Worm (Caenorhabditis elegans): ENCODE results near the gene grl-24.

DNA sequence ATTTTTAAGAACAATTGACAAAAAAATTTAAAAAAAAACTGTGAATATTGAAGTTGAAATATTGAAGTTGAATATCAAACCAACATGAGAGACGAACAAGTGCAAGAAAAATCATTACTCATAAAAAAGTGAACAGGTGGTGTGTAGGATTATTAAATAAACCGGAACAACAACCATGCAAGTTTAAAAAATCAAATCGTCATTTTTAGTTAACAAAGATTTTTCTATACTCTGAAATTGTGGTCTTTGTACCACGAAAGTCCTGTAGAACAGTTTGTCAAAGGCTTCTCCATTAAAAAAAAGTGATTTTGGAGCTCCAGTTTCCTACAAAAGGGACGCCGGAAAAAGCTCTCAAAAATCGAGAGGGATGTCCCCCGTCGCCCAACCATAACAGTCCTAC lies 35.6 kb downstream of the grl-24 start, which contains the start of gene C06A12.19:
- TF ChIP-seq pha-4 (tag; optimal IDR thresholded peaks at IDR 0.05) (no peak), nhr-11 (tag; optimal IDR thresholded peaks at IDR 0.05) (no peak), snpc-4 (tag; optimal IDR thresholded peaks at IDR 0.05) (no peak), pqm-1 (tag; optimal IDR thresholded peaks at IDR 0.05) (no peak), mdl-1 (tag; optimal IDR thresholded peaks at IDR 0.05) (no peak), zag-1 (tag; optimal IDR thresholded peaks at IDR 0.05) (no peak), egl-5 (tag; optimal IDR thresholded peaks at IDR 0.05) (no peak), sea-2 (GFP tag; optimal IDR thresholded peaks at IDR 0.05) (no peak), R02D3.7 (tag; optimal IDR thresholded peaks at IDR 0.05) (no peak), nhr-12 (tag; optimal IDR thresholded peaks at IDR 0.05) (no peak), elt-1 (tag; optimal IDR thresholded peaks at IDR 0.05) (no peak), ztf-11 (tag; optimal IDR thresholded peaks at IDR 0.05) (no peak), ama-1 (optimal IDR thresholded peaks at IDR 0.05) (no peak), fos-1 (tag; optimal IDR thresholded peaks at IDR 0.05) (no peak)

Measured in whole organism, L3 larva.